Worm (Caenorhabditis elegans): ENCODE results near the gene puf-5.

Gene puf-5

ce11 chrII:8623396-8623795, 48.1 kb downstream of the puf-5 start, which contains the start of gene T22C8.4:
T22C8.4 (minus strand) TSS chrII:8623496.
- TF ChIP-seq pha-2 (tag; optimal IDR thresholded peaks at IDR 0.05), result no peak
- TF ChIP-seq F13H6.1 (tag; optimal IDR thresholded peaks at IDR 0.05), result no peak
- no peak for TF ChIP-seq elt-4 (tag; optimal IDR thresholded peaks at IDR 0.05)
- TF ChIP-seq sox-2 (GFP tag; IDR thresholded peaks at IDR 0.05), result no peak

- TF ChIP-seq fkh-6 (tag; optimal IDR thresholded peaks at IDR 0.05) (no peak), elt-2 (tag; optimal IDR thresholded peaks at IDR 0.05) (peak; percentile 93), pha-2 (tag; optimal IDR thresholded peaks at IDR 0.05) (no peak), npax-4 (tag; optimal IDR thresholded peaks at IDR 0.05) (no peak), T23F11.4 (GFP tag; optimal IDR thresholded peaks at IDR 0.05) (no peak)
Observed at ce11 chrII:8625163-8625562, 49.8 kb downstream of the puf-5 start, which contains the start of gene sptf-2. sptf-2 (plus strand) TSS chrII:8625459.

ce11 chrII:8626598-8626997, 51.3 kb downstream of the puf-5 start:
- TF ChIP-seq ahr-1 (tag; optimal IDR thresholded peaks at IDR 0.05), result no peak

Measured in whole organism, late embryonic.